Worm (Caenorhabditis elegans): ENCODE results near the gene Y44F5A.1.

Gene Y44F5A.1

ce11 chrIII:4237660-4238059 lies 9.8 kb downstream of the Y44F5A.1 start (continued):
- TF ChIP-seq lir-3 (tag; optimal IDR thresholded peaks at IDR 0.05) (no peak), F49E8.2 (tag; optimal IDR thresholded peaks at IDR 0.05; ENCODE audit: borderline replicate concordance) (no peak), ZK546.5 (tag; optimal IDR thresholded peaks at IDR 0.05) (no peak), lin-15B (tag; optimal IDR thresholded peaks at IDR 0.05) (no peak), ceh-20 (GFP tag; IDR thresholded peaks at IDR 0.05) (peak; percentile 88), lin-1 (GFP tag; IDR thresholded peaks at IDR 0.05) (peak; percentile 91), skn-1 (tag; optimal IDR thresholded peaks at IDR 0.05) (no peak), unc-62 (GFP tag; optimal IDR thresholded peaks at IDR 0.05 in 1 of 2) (peak in 1 of 2 experiments; percentile 100), unc-62 (tag; optimal IDR thresholded peaks at IDR 0.05) (no peak), daf-8 (GFP tag; IDR thresholded peaks at IDR 0.05) (no peak), aha-1 (tag) (peak; percentile 99), set-16 (GFP tag; IDR thresholded peaks at IDR 0.05) (peak; percentile 57; the same call in 1 of the 2 replicates), F10B5.3 (tag; optimal IDR thresholded peaks at IDR 0.05) (no peak), snpc-1.2 (GFP tag; IDR thresholded peaks at IDR 0.05) (no peak), D1046.2 (GFP tag; IDR thresholded peaks at IDR 0.05) (no peak), fos-1 (tag; optimal IDR thresholded peaks at IDR 0.05) (no peak), saeg-2 (GFP tag; IDR thresholded peaks at IDR 0.05) (peak; percentile 87), lin-13 (GFP tag; optimal IDR thresholded peaks at IDR 0.05) (peak; percentile 81), sdz-12 (GFP tag; optimal IDR thresholded peaks at IDR 0.05) (no peak), zip-11 (GFP tag; IDR thresholded peaks at IDR 0.05) (no peak), duxl-1 (tag; optimal IDR thresholded peaks at IDR 0.05; ENCODE audit: poor library complexity) (peak; percentile 70), T20F7.1 (GFP tag; optimal IDR thresholded peaks at IDR 0.05) (peak; percentile 71), hlh-30 (tag; optimal IDR thresholded peaks at IDR 0.05; ENCODE audit: insufficient read depth) (peak; percentile 98), madf-9 (GFP tag; conservative IDR thresholded peaks at IDR 0.05) (peak; percentile 70; the same call in 1 of the 2 replicates), hif-1 (tag; optimal IDR thresholded peaks at IDR 0.05) (peak; percentile 48 to 90), lsy-2 (tag; optimal IDR thresholded peaks at IDR 0.05) (peak; percentile 84 to 89), tra-1 (GFP tag; IDR thresholded peaks at IDR 0.05) (peak; percentile 91), dpl-1 (GFP tag; optimal IDR thresholded peaks at IDR 0.05) (peak; percentile 64), mxl-2 (GFP tag; conservative IDR thresholded peaks at IDR 0.05) (peak; percentile 54; the same call in 1 of the 2 replicates), arid-1 (GFP tag; conservative IDR thresholded peaks at IDR 0.05) (peak; percentile 83), php-3 (GFP tag; IDR thresholded peaks at IDR 0.05) (peak; percentile 65; the same call in 1 of the 2 replicates), nhr-28 (tag; optimal IDR thresholded peaks at IDR 0.05) (peak; percentile 100), daf-12 (tag; optimal IDR thresholded peaks at IDR 0.05) (no peak), nhr-25 (tag; optimal IDR thresholded peaks at IDR 0.05; ENCODE audit: borderline replicate concordance, insufficient read depth) (peak; percentile 93), ceh-62 (tag; optimal IDR thresholded peaks at IDR 0.05) (no peak), hmg-1.1 (GFP tag; IDR thresholded peaks at IDR 0.05) (peak; percentile 81), unc-130 (GFP tag; optimal IDR thresholded peaks at IDR 0.05) (no peak), F26F4.8 (GFP tag; conservative IDR thresholded peaks at IDR 0.05) (no peak), dmd-8 (GFP tag; IDR thresholded peaks at IDR 0.05) (peak; percentile 72; the same call in 1 of the 2 replicates), zfp-3 (GFP tag; conservative IDR thresholded peaks at IDR 0.05) (peak; percentile 83), aly-2 (tag; optimal IDR thresholded peaks at IDR 0.05) (no peak), snpc-4 (tag; optimal IDR thresholded peaks at IDR 0.05) (no peak), nhr-6 (tag; optimal IDR thresholded peaks at IDR 0.05) (peak; percentile 85), mdl-1 (tag; optimal IDR thresholded peaks at IDR 0.05) (peak; percentile 91 to 99), mxl-3 (GFP tag; optimal IDR thresholded peaks at IDR 0.05) (peak; percentile 99), nhr-111 (GFP tag; optimal IDR thresholded peaks at IDR 0.05) (no peak), mes-2 (tag; optimal IDR thresholded peaks at IDR 0.05; ENCODE audit: poor library complexity, severe bottlenecking) (peak; percentile 76), F37D6.2 (tag; optimal IDR thresholded peaks at IDR 0.05) (peak; percentile 68), ceh-82 (tag; optimal IDR thresholded peaks at IDR 0.05) (no peak), jun-1 (tag; optimal IDR thresholded peaks at IDR 0.05) (peak; percentile 79), daf-19 (GFP tag; conservative IDR thresholded peaks at IDR 0.05) (no peak)

Measured in whole organism, L4 larva.